Worm (Caenorhabditis elegans) whole organism, L1 larva: ENCODE measurements around the gene R05G9.5.

Source experiments
- C34B4.2 ChIP-seq: sonication (generic microtip); optimal IDR thresholded peaks from 2 replicates; lab custom pipeline; 2017; ENCODE audit warnings: mild to moderate bottlenecking, missing genetic modification characterization, missing compliant biosample characterization
- aha-1 ChIP-seq: fragments of 150-350 bp; optimal IDR thresholded peaks from 2 replicates; lab custom pipeline; 2014; ENCODE audit warnings: missing biosample characterization, missing genetic modification characterization
- blmp-1 ChIP-seq: fragments of 150-350 bp; optimal IDR thresholded peaks from 2 replicates; lab custom pipeline; 2014; ENCODE audit warnings: missing biosample characterization, missing genetic modification characterization
- ceh-88 ChIP-seq: fragments of 200-800 bp; sonication (Bioruptor generic); IDR thresholded peaks from 2 replicates; pipeline ENCODE4 v1.3.6; 2022; ENCODE audit warnings: missing genetic modification characterization, missing compliant biosample characterization
- efl-1 ChIP-seq, 4 experiments: fragments of 150-350 bp; optimal IDR thresholded peaks in 3 of 4; peaks in 1 of 4; 1 replicate in 1 of 4; 2 replicates in 3 of 4; lab custom pipeline; 2014; ENCODE audit warnings: missing biosample characterization in 2 of 4, missing genetic modification characterization in 2 of 4, missing genetic modification reagents in 2 of 4
- efl-3 ChIP-seq: fragments of 200-800 bp; sonication (Bioruptor generic); optimal IDR thresholded peaks from 2 replicates; lab custom pipeline; 2018; ENCODE audit warnings: mild to moderate bottlenecking, missing genetic modification characterization, missing compliant biosample characterization
- elt-2 ChIP-seq: sonication (generic microtip); optimal IDR thresholded peaks from 2 replicates; lab custom pipeline; 2016; ENCODE audit warnings: missing genetic modification characterization, mild to moderate bottlenecking, inconsistent platforms, missing compliant biosample characterization, missing genetic modification reagents
- elt-3 ChIP-seq, 6 experiments: fragments of 150-350 bp in 1 of 6; sonication (generic microtip); optimal IDR thresholded peaks; 2 replicates each; lab custom pipeline; 2017 to 2018; ENCODE audit warnings: missing biosample characterization in 6 of 6, missing genetic modification characterization in 6 of 6, inconsistent platforms in 1 of 6
- ets-5 ChIP-seq: fragments of 200-800 bp; sonication (Bioruptor generic); IDR thresholded peaks from 2 replicates; pipeline ENCODE4 v1.3.6; 2022; ENCODE audit warnings: missing genetic modification characterization, missing compliant biosample characterization
- fkh-10 ChIP-seq: sonication (generic microtip); optimal IDR thresholded peaks from 2 replicates; lab custom pipeline; 2017; ENCODE audit warnings: missing biosample characterization, missing genetic modification reagents, missing genetic modification characterization
- fos-1 ChIP-seq: fragments of 150-350 bp; optimal IDR thresholded peaks from 2 replicates; lab custom pipeline; 2014; ENCODE audit warnings: missing biosample characterization, missing genetic modification characterization
- hpl-2 ChIP-seq: fragments of 150-350 bp; optimal IDR thresholded peaks from 2 replicates; lab custom pipeline; 2014; ENCODE audit warnings: missing biosample characterization, missing genetic modification reagents, missing genetic modification characterization
- isw-1 ChIP-seq: fragments of 200-800 bp; sonication (Bioruptor generic); IDR thresholded peaks from 2 replicates; pipeline ENCODE4 v1.3.6; 2022; ENCODE audit warnings: missing genetic modification characterization, missing compliant biosample characterization
- jun-1 ChIP-seq: fragments of 150-350 bp; optimal IDR thresholded peaks from 2 replicates; lab custom pipeline; 2014; ENCODE audit warnings: missing biosample characterization, missing genetic modification reagents, missing genetic modification characterization
- lin-14 ChIP-seq: fragments of 200-800 bp; sonication (Bioruptor generic); optimal IDR thresholded peaks from 2 replicates; lab custom pipeline; 2018; ENCODE audit warnings: mild to moderate bottlenecking, missing genetic modification characterization, moderate library complexity, missing compliant biosample characterization
- lin-35 ChIP-seq, 2 experiments: fragments of 150-350 bp; optimal IDR thresholded peaks; 2 replicates each; lab custom pipeline; 2014; ENCODE audit warnings: missing biosample characterization in 2 of 2, missing genetic modification characterization in 2 of 2, missing genetic modification reagents in 2 of 2
- mab-9 ChIP-seq: fragments of 200-800 bp; sonication (Bioruptor generic); IDR thresholded peaks from 2 replicates; pipeline ENCODE4 v1.3.6; 2022; ENCODE audit warnings: missing genetic modification reagents, missing genetic modification characterization, missing compliant biosample characterization
- mef-2 ChIP-seq: fragments of 150-350 bp; optimal IDR thresholded peaks from 2 replicates; lab custom pipeline; 2014; ENCODE audit warnings: missing biosample characterization, missing genetic modification characterization
- mep-1 ChIP-seq: fragments of 150-350 bp; optimal IDR thresholded peaks from 2 replicates; lab custom pipeline; 2014; ENCODE audit warnings: missing biosample characterization, missing genetic modification characterization
- nhr-11 ChIP-seq: fragments of 150-350 bp; optimal IDR thresholded peaks from 2 replicates; lab custom pipeline; 2014; ENCODE audit warnings: missing biosample characterization, missing genetic modification characterization
- nhr-12 ChIP-seq: sonication (generic microtip); optimal IDR thresholded peaks from 2 replicates; lab custom pipeline; 2017; ENCODE audit warnings: missing biosample characterization, missing genetic modification characterization
- nhr-20 ChIP-seq: sonication (generic microtip); optimal IDR thresholded peaks from 2 replicates; lab custom pipeline; 2016; ENCODE audit warnings: mild to moderate bottlenecking, missing genetic modification characterization, missing compliant biosample characterization
- nhr-237 ChIP-seq: fragments of 150-350 bp; optimal IDR thresholded peaks from 2 replicates; lab custom pipeline; 2014; ENCODE audit warnings: missing biosample characterization, missing genetic modification characterization
- nhr-85 ChIP-seq: sonication (generic microtip); peaks from one replicate; lab custom pipeline; 2016; ENCODE audit warnings: missing genetic modification characterization, inconsistent platforms, missing compliant biosample characterization
- pax-3 ChIP-seq: fragments of 200-800 bp; sonication (Bioruptor generic); optimal IDR thresholded peaks from 2 replicates; lab custom pipeline; 2018; ENCODE audit warnings: mild to moderate bottlenecking, missing genetic modification characterization, moderate library complexity, missing compliant biosample characterization
- pqm-1 ChIP-seq: sonication (generic microtip); optimal IDR thresholded peaks from 3 replicates; lab custom pipeline; 2017; ENCODE audit warnings: missing biosample characterization, missing genetic modification characterization
- snu-23 ChIP-seq: sonication (generic microtip); optimal IDR thresholded peaks from 2 replicates; lab custom pipeline; 2016; ENCODE audit warnings: missing genetic modification characterization, missing compliant biosample characterization
- sox-4 ChIP-seq: sonication (generic microtip); optimal IDR thresholded peaks from 2 replicates; lab custom pipeline; 2016; ENCODE audit warnings: missing genetic modification characterization, missing compliant biosample characterization
- tlp-1 ChIP-seq: fragments of 150-350 bp; optimal IDR thresholded peaks from 2 replicates; lab custom pipeline; 2014; ENCODE audit warnings: missing biosample characterization, missing genetic modification characterization
- unc-30 ChIP-seq: sonication (generic microtip); optimal IDR thresholded peaks from 2 replicates; lab custom pipeline; 2017; ENCODE audit warnings: missing biosample characterization, missing genetic modification characterization
- vab-15 ChIP-seq: sonication (generic microtip); optimal IDR thresholded peaks from 2 replicates; lab custom pipeline; 2017; ENCODE audit warnings: missing genotype, mild to moderate bottlenecking, missing genetic modification characterization, missing compliant biosample characterization

R05G9.5 gene

ce11 chrII:6526136-6526684 lies 26.1 kb upstream of the R05G9.5 start:
- TF ChIP-seq efl-1 (optimal IDR thresholded peaks at IDR 0.05; lab: Kevin White, UChicago) (no peak), efl-1 (GFP tag; optimal IDR thresholded peaks at IDR 0.05 in 1 of 2; lab: Kevin White, UChicago) (peak in 1 of 2 experiments; percentile 56), efl-3 (GFP tag; lab: Kevin White, UChicago) (no peak)
- TF ChIP-seq, all 84 proteins: peak for 1

DNA sequence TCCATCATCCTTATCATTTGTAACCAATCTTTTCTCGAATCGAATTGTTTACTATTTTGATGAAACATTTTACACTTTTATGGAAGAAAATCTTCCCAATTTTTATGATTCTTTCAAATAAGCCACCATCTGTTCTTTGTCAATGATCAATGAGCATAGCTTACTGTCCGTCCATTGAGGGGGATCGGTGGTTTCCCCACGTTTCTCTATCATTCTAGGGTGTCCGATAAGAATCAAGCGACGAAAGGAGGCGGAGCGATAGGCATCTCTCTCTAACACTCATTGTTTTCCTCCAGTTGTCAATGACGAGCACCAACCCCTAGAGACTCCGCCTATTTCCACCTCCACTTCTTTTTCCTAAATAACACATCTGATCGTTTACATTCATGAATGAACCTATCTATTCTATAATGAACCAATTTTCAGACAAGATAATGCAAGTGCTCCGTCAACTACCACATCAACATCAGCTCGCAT lies 24.5 kb upstream of the R05G9.5 start, which contains the start of gene C56E6.2:
Gene C56E6.2 (plus strand): TSS at position 427 of the 477 bp plus-strand sequence.
- TF ChIP-seq elt-2 (tag; lab: Kevin White, UChicago): peak; percentile 2
- no peak for TF ChIP-seq ets-5 (GFP tag; lab: Robert Waterston, UW)
- TF ChIP-seq tlp-1: no peak
- no peak for TF ChIP-seq nhr-11

DNA sequence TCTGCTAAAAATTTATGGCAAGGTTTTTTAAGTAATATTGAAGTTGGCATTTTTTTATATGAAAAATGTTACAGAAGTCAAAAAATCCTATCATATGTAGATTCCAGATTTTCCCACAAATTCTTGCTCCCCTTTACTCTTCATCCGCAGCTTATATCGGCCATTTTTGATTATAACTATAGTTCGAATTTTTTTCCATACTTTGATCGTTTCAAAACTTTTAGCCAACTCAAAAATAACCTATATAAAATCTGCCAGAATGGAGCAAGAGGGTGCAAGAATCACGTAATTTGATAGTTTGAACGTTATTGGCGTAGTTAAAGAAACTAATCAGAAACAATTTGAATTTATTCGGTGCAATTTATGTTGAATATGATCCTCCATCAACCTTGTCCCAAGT lies 23.9 kb upstream of the R05G9.5 start:
- TF ChIP-seq elt-2 (tag; lab: Kevin White, UChicago) (no peak), unc-30 (tag; lab: Kevin White, UChicago) (no peak), ceh-88 (no peak), mab-9 (GFP tag; lab: Robert Waterston, UW) (no peak), efl-1 (optimal IDR thresholded peaks at IDR 0.05; lab: Kevin White, UChicago) (no peak), efl-1 (GFP tag; optimal IDR thresholded peaks at IDR 0.05 in 1 of 2; lab: Kevin White, UChicago) (no peak), hpl-2 (GFP tag; lab: Kevin White, UChicago) (no peak), fos-1 (tag; lab: Kevin White, UChicago) (no peak), lin-35 (GFP tag; optimal IDR thresholded peaks at IDR 0.05; lab: Kevin White, UChicago) (no peak), ets-5 (GFP tag; lab: Robert Waterston, UW) (no peak), snu-23 (GFP tag; lab: Kevin White, UChicago) (no peak), mep-1 (tag; lab: Kevin White, UChicago) (no peak)

- TF ChIP-seq sox-4 (no peak), jun-1 (tag; lab: Kevin White, UChicago) (no peak), pax-3 (tag; lab: Kevin White, UChicago) (no peak), nhr-12 (tag; lab: Kevin White, UChicago) (no peak), efl-1 (optimal IDR thresholded peaks at IDR 0.05; lab: Kevin White, UChicago) (no peak), efl-1 (GFP tag; optimal IDR thresholded peaks at IDR 0.05 in 1 of 2; lab: Kevin White, UChicago) (peak in 1 of 2 experiments; percentile 64), nhr-20 (tag; lab: Kevin White, UChicago) (peak; percentile 13), lin-14 (GFP tag; lab: Kevin White, UChicago) (peak; percentile 62), nhr-85 (peak; percentile 82), blmp-1 (tag; lab: Kevin White, UChicago) (peak; percentile 47), elt-3 (tag; optimal IDR thresholded peaks at IDR 0.05; lab: Kevin White, UChicago) (peak in 3 of 6 experiments; percentile 4 to 60 (median 11))
Observed at ce11 chrII:6522622-6523254, 22.7 kb upstream of the R05G9.5 start.

- TF ChIP-seq fkh-10 (GFP tag; lab: Kevin White, UChicago): no peak
- TF ChIP-seq efl-1 (optimal IDR thresholded peaks at IDR 0.05; lab: Kevin White, UChicago): no peak
- TF ChIP-seq efl-1 (GFP tag; optimal IDR thresholded peaks at IDR 0.05 in 1 of 2; lab: Kevin White, UChicago): no peak
- TF ChIP-seq mef-2 (tag; lab: Kevin White, UChicago): no peak
- no peak for TF ChIP-seq blmp-1 (tag; lab: Kevin White, UChicago)
- TF ChIP-seq aha-1 (tag; lab: Kevin White, UChicago): no peak
- TF ChIP-seq vab-15 (tag; lab: Kevin White, UChicago): no peak
- no peak for TF ChIP-seq C34B4.2
- TF ChIP-seq nhr-237 (tag; lab: Kevin White, UChicago): no peak
- no peak for TF ChIP-seq tlp-1
Observed at ce11 chrII:6521316-6521715, 21.3 kb upstream of the R05G9.5 start, which contains the start of gene toe-2. TSS of gene toe-2 (minus strand) at chrII:6521385.

- peak; percentile 45 for TF ChIP-seq pqm-1
- TF ChIP-seq blmp-1 (tag; lab: Kevin White, UChicago): peak; percentile 40
- no peak for TF ChIP-seq efl-1 (optimal IDR thresholded peaks at IDR 0.05; lab: Kevin White, UChicago)
- peak in 1 of 2 experiments; percentile 87 for TF ChIP-seq efl-1 (GFP tag; optimal IDR thresholded peaks at IDR 0.05 in 1 of 2; lab: Kevin White, UChicago)
- peak; percentile 57 for TF ChIP-seq elt-2 (tag; lab: Kevin White, UChicago)
- no peak for TF ChIP-seq isw-1 (GFP tag; lab: Robert Waterston, UW)
- TF ChIP-seq, all 84 proteins: peak for 4
Observed at ce11 chrII:6520103-6520502, 20.0 kb upstream of the R05G9.5 start.
